Worm (Caenorhabditis elegans): Measurements from ENCODE around the gene sup-12.

sup-12 gene

DNA sequence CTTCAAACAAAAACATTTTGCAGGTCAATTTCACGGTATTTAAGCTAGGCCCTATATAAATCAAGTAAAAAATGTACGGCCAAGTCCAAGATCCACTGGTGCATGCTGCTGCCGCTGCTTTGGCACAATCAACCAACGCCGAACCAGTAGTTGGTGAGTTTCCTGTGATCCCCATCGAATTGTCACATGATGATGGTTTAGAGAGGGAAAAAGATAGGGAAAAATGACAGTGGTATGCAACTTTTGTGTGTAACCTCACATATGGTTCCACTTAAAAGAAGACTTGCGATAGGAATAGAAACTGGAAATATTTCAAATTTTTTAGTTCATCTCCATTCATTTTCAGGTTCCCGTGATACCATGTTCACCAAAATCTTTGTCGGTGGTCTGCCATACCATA lies at the start of gene sup-12:
TSS of gene sup-12 (plus strand) at position 17 of the 400 bp plus-strand sequence.
- TF ChIP-seq dve-1 (tag; optimal IDR thresholded peaks at IDR 0.05; ENCODE audit: insufficient read depth) = no peak
- TF ChIP-seq aha-1 (tag) = peak; percentile 64

- no peak for TF ChIP-seq dmd-9 (GFP tag; IDR thresholded peaks at IDR 0.05)
- no peak for TF ChIP-seq nhr-42 (GFP tag; IDR thresholded peaks at IDR 0.05)
- TF ChIP-seq jun-1 (tag; optimal IDR thresholded peaks at IDR 0.05) = no peak
- TF ChIP-seq nhr-41 (GFP tag; IDR thresholded peaks at IDR 0.05) = no peak
- no peak for TF ChIP-seq ceh-44 (GFP tag; IDR thresholded peaks at IDR 0.05)
- no peak for TF ChIP-seq hlh-30 (tag; optimal IDR thresholded peaks at IDR 0.05; ENCODE audit: insufficient read depth)
- no peak for TF ChIP-seq T20F7.1 (GFP tag; optimal IDR thresholded peaks at IDR 0.05)
- TF ChIP-seq spr-1 (tag; optimal IDR thresholded peaks at IDR 0.05) = no peak
- no peak for TF ChIP-seq lsy-2 (tag; optimal IDR thresholded peaks at IDR 0.05)
- no peak for TF ChIP-seq Y105C5A.15 (GFP tag; IDR thresholded peaks at IDR 0.05)
- no peak for TF ChIP-seq dmd-6 (GFP tag; IDR thresholded peaks at IDR 0.05)
- no peak for TF ChIP-seq tra-1 (GFP tag; IDR thresholded peaks at IDR 0.05)
- TF ChIP-seq hmg-1.1 (GFP tag; IDR thresholded peaks at IDR 0.05) = no peak
- TF ChIP-seq pqm-1 (tag; optimal IDR thresholded peaks at IDR 0.05) = no peak
- no peak for TF ChIP-seq nhr-111 (GFP tag; optimal IDR thresholded peaks at IDR 0.05)
- no peak for TF ChIP-seq zag-1 (tag; optimal IDR thresholded peaks at IDR 0.05)
- TF ChIP-seq ceh-32 (tag; optimal IDR thresholded peaks at IDR 0.05; ENCODE audit: poor library complexity) = no peak
- TF ChIP-seq nhr-10 (tag; optimal IDR thresholded peaks at IDR 0.05) = no peak
- TF ChIP-seq nhr-48 (tag; optimal IDR thresholded peaks at IDR 0.05) = no peak
These were observed 48.7 kb upstream of the sup-12 start for ce11 chrX:3855717-3856116.

- no peak for TF ChIP-seq rbr-2 (tag; optimal IDR thresholded peaks at IDR 0.05)
- no peak for TF ChIP-seq nhr-25 (tag; optimal IDR thresholded peaks at IDR 0.05; ENCODE audit: borderline replicate concordance, insufficient read depth)
- no peak for TF ChIP-seq mdt-29 (GFP tag; IDR thresholded peaks at IDR 0.05)
- TF ChIP-seq snpc-4 (tag; optimal IDR thresholded peaks at IDR 0.05) = no peak
- TF ChIP-seq jun-1 (tag; optimal IDR thresholded peaks at IDR 0.05) = no peak
- no peak for TF ChIP-seq spr-3 (GFP tag; optimal IDR thresholded peaks at IDR 0.05)
- TF ChIP-seq ceh-20 (GFP tag; IDR thresholded peaks at IDR 0.05) = no peak
- no peak for TF ChIP-seq aha-1 (tag)
- TF ChIP-seq F49E8.2 (tag; optimal IDR thresholded peaks at IDR 0.05; ENCODE audit: borderline replicate concordance) = no peak
- TF ChIP-seq nhr-48 (tag; optimal IDR thresholded peaks at IDR 0.05) = no peak
- no peak for TF ChIP-seq unc-62 (GFP tag; optimal IDR thresholded peaks at IDR 0.05 in 1 of 2)
- TF ChIP-seq unc-62 (tag; optimal IDR thresholded peaks at IDR 0.05) = no peak
- TF ChIP-seq mdl-1 (tag; optimal IDR thresholded peaks at IDR 0.05) = no peak
- TF ChIP-seq nhr-6 (tag; optimal IDR thresholded peaks at IDR 0.05) = no peak
- no peak for TF ChIP-seq ceh-28 (tag; optimal IDR thresholded peaks at IDR 0.05)
- no peak for TF ChIP-seq zip-2 (tag; optimal IDR thresholded peaks at IDR 0.05)
- no peak for TF ChIP-seq mep-1 (tag; optimal IDR thresholded peaks at IDR 0.05)
- no peak for TF ChIP-seq lin-15B (tag; optimal IDR thresholded peaks at IDR 0.05)
- TF ChIP-seq zfp-3 (GFP tag; conservative IDR thresholded peaks at IDR 0.05) = no peak
These were observed 46.7 kb upstream of the sup-12 start, which contains the start of gene ceh-18 for ce11 chrX:3857697-3858096. Gene ceh-18, minus strand, starts transcription at chrX:3857797.

DNA sequence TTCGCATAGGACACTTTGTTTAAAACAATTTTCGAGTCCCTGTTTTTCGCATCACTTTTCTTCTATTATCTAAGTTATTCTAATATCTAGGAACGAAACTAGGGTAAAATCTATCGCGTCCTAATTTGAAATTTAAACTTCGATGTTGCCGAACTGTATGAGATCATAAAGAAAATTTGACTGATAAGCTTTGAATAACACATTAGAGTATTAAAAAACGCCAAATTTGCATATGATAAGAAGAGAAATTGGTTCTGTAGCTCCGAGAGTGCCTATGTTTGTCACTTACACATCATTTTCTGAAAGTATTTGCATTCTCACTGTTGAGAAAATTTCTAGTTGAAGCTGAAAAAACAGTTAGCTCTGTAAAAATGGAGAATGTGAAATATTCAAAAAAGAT lies 46.0 kb upstream of the sup-12 start:
- TF ChIP-seq T26A8.4 (GFP tag; IDR thresholded peaks at IDR 0.05) (no peak), F37D6.2 (tag; optimal IDR thresholded peaks at IDR 0.05) (no peak), rbr-2 (tag; optimal IDR thresholded peaks at IDR 0.05) (no peak), vab-7 (GFP tag; IDR thresholded peaks at IDR 0.05) (no peak), dve-1 (tag; optimal IDR thresholded peaks at IDR 0.05; ENCODE audit: insufficient read depth) (peak; percentile 56), dmd-8 (GFP tag; IDR thresholded peaks at IDR 0.05) (no peak), nhr-28 (tag; optimal IDR thresholded peaks at IDR 0.05) (no peak), Y75B8A.6 (GFP tag; IDR thresholded peaks at IDR 0.05) (no peak), pqm-1 (tag; optimal IDR thresholded peaks at IDR 0.05) (peak; percentile 16), nhr-77 (tag; optimal IDR thresholded peaks at IDR 0.05) (no peak), spr-3 (GFP tag; optimal IDR thresholded peaks at IDR 0.05) (no peak), nhr-76 (tag; optimal IDR thresholded peaks at IDR 0.05) (no peak), aha-1 (tag) (peak; percentile 27), madf-5 (GFP tag; IDR thresholded peaks at IDR 0.05) (no peak), saeg-2 (GFP tag; IDR thresholded peaks at IDR 0.05) (no peak), lim-7 (GFP tag; IDR thresholded peaks at IDR 0.05) (no peak), nhr-111 (GFP tag; optimal IDR thresholded peaks at IDR 0.05) (no peak), snpc-1.2 (GFP tag; IDR thresholded peaks at IDR 0.05) (no peak)
